Worm (Caenorhabditis elegans): ENCODE data around the gene T12D8.10.

T12D8.10 gene

ce11 chrIII:13604834-13605233 lies 37.3 kb downstream of the T12D8.10 start:
- TF ChIP-seq ctbp-1 (GFP tag; IDR thresholded peaks at IDR 0.05) (no peak), zfp-2 (tag; optimal IDR thresholded peaks at IDR 0.05) (no peak), hmg-1.1 (GFP tag; IDR thresholded peaks at IDR 0.05) (no peak), nhr-42 (GFP tag; IDR thresholded peaks at IDR 0.05) (no peak), ama-1 (optimal IDR thresholded peaks at IDR 0.05) (no peak), attf-4 (tag; optimal IDR thresholded peaks at IDR 0.05) (no peak), nhr-25 (tag; optimal IDR thresholded peaks at IDR 0.05; ENCODE audit: borderline replicate concordance, insufficient read depth) (no peak), nhr-102 (tag; optimal IDR thresholded peaks at IDR 0.05) (no peak), F49E8.2 (tag; optimal IDR thresholded peaks at IDR 0.05; ENCODE audit: borderline replicate concordance) (no peak), lin-15B (tag; optimal IDR thresholded peaks at IDR 0.05) (no peak), D1046.2 (GFP tag; IDR thresholded peaks at IDR 0.05) (no peak), zag-1 (tag; optimal IDR thresholded peaks at IDR 0.05) (no peak), skn-1 (tag; optimal IDR thresholded peaks at IDR 0.05) (no peak), mep-1 (tag; optimal IDR thresholded peaks at IDR 0.05) (no peak), lin-38 (GFP tag; IDR thresholded peaks at IDR 0.05) (no peak), F37D6.2 (tag; optimal IDR thresholded peaks at IDR 0.05) (no peak), nhr-11 (tag; optimal IDR thresholded peaks at IDR 0.05) (no peak), F26F4.8 (GFP tag; conservative IDR thresholded peaks at IDR 0.05) (0 out of 2 replicates have a peak, but pooled peaks have one; percentile 6), unc-130 (GFP tag; optimal IDR thresholded peaks at IDR 0.05) (no peak), F44E2.7 (GFP tag; IDR thresholded peaks at IDR 0.05) (0 out of 2 replicates have a peak, but pooled peaks have one; percentile 63), dmd-6 (GFP tag; IDR thresholded peaks at IDR 0.05) (no peak), saeg-2 (GFP tag; IDR thresholded peaks at IDR 0.05) (no peak), daf-12 (tag; optimal IDR thresholded peaks at IDR 0.05) (no peak), mdl-1 (tag; optimal IDR thresholded peaks at IDR 0.05) (no peak), lin-13 (GFP tag; optimal IDR thresholded peaks at IDR 0.05) (no peak), pha-4 (GFP tag; IDR thresholded peaks at IDR 0.05) (0 out of 2 replicates have a peak, but pooled peaks have one; percentile 13), pha-4 (tag; optimal IDR thresholded peaks at IDR 0.05) (no peak), set-16 (GFP tag; IDR thresholded peaks at IDR 0.05) (peak; percentile 94), gei-8 (GFP tag; optimal IDR thresholded peaks at IDR 0.05) (no peak), nhr-111 (GFP tag; optimal IDR thresholded peaks at IDR 0.05) (peak; percentile 6), ztf-11 (tag; optimal IDR thresholded peaks at IDR 0.05) (no peak), nhr-10 (tag; optimal IDR thresholded peaks at IDR 0.05) (no peak), zip-2 (tag; optimal IDR thresholded peaks at IDR 0.05) (no peak), F10B5.3 (tag; optimal IDR thresholded peaks at IDR 0.05) (no peak), lin-1 (GFP tag; IDR thresholded peaks at IDR 0.05) (no peak), aha-1 (tag) (no peak), dve-1 (tag; optimal IDR thresholded peaks at IDR 0.05; ENCODE audit: insufficient read depth) (no peak), ceh-44 (GFP tag; IDR thresholded peaks at IDR 0.05) (no peak), Y5F2A.4 (GFP tag; optimal IDR thresholded peaks at IDR 0.05) (no peak), nhr-41 (GFP tag; IDR thresholded peaks at IDR 0.05) (no peak), unc-39 (tag; optimal IDR thresholded peaks at IDR 0.05) (no peak), lim-7 (GFP tag; IDR thresholded peaks at IDR 0.05) (no peak), ceh-32 (tag; optimal IDR thresholded peaks at IDR 0.05; ENCODE audit: poor library complexity) (no peak), aly-2 (tag; optimal IDR thresholded peaks at IDR 0.05) (no peak), jun-1 (tag; optimal IDR thresholded peaks at IDR 0.05) (no peak), nhr-48 (tag; optimal IDR thresholded peaks at IDR 0.05) (no peak), spr-3 (GFP tag; optimal IDR thresholded peaks at IDR 0.05) (peak; percentile 57), zip-11 (GFP tag; IDR thresholded peaks at IDR 0.05) (no peak), unc-62 (GFP tag; optimal IDR thresholded peaks at IDR 0.05 in 1 of 2) (no peak), unc-62 (tag; optimal IDR thresholded peaks at IDR 0.05) (no peak), ZK546.5 (tag; optimal IDR thresholded peaks at IDR 0.05) (no peak), mxl-2 (GFP tag; conservative IDR thresholded peaks at IDR 0.05) (no peak), nhr-237 (tag; optimal IDR thresholded peaks at IDR 0.05) (no peak)

Measured in whole organism, L4 larva.